Fruit fly (Drosophila melanogaster): ENCODE results near the gene Npl4.

The Npl4 gene

dm6 chr3R:25660985-25661530 is 36.6 kb upstream of the Npl4 start, which contains the start of gene Tnks (continued):
- TF ChIP-seq CG4318 (GFP tag; optimal IDR thresholded peaks at IDR 0.05) (no peak), CG3919 (GFP tag; optimal IDR thresholded peaks at IDR 0.05) (no peak), CG3032 (tag; optimal IDR thresholded peaks at IDR 0.05) (no peak), CG6854 (GFP tag; optimal IDR thresholded peaks at IDR 0.05) (peak; percentile 66), CG7368 (GFP tag; optimal IDR thresholded peaks at IDR 0.05) (no peak), Blimp-1 (GFP tag; optimal IDR thresholded peaks at IDR 0.05) (no peak), Sox14 (GFP tag; optimal IDR thresholded peaks at IDR 0.05) (no peak), CG11902 (GFP tag; optimal IDR thresholded peaks at IDR 0.05) (no peak), Smox (GFP tag; optimal IDR thresholded peaks at IDR 0.05) (no peak), ss (GFP tag; optimal IDR thresholded peaks at IDR 0.05) (no peak), CG6163 (GFP tag; IDR thresholded peaks at IDR 0.05) (peak; percentile 30; the same call in 1 of the 3 replicates), CG8632 (GFP tag; optimal IDR thresholded peaks at IDR 0.05) (no peak), Gug (GFP tag; IDR thresholded peaks at IDR 0.05) (no peak), Eip93F (GFP tag; optimal IDR thresholded peaks at IDR 0.05) (no peak), CG8319 (GFP tag; optimal IDR thresholded peaks at IDR 0.05) (no peak)

- TF ChIP-seq lz (GFP tag; optimal IDR thresholded peaks at IDR 0.05) = no peak
- 0 out of 3 replicates have a peak, but pooled peaks have one; percentile 18 for TF ChIP-seq eg (GFP tag; IDR thresholded peaks at IDR 0.05)
- peak; percentile 43 for TF ChIP-seq CG32006 (GFP tag; optimal IDR thresholded peaks at IDR 0.05)
- TF ChIP-seq CG8319 (GFP tag; optimal IDR thresholded peaks at IDR 0.05) = no peak
- peak; percentile 39; the same call in 1 of the 2 replicates for TF ChIP-seq CG15336 (GFP tag; IDR thresholded peaks at IDR 0.05)
- TF ChIP-seq Hr4 (GFP tag; optimal IDR thresholded peaks at IDR 0.05) = peak; percentile 8
- TF ChIP-seq fkh (GFP tag; optimal IDR thresholded peaks at IDR 0.05) = peak; percentile 59
- no peak for TF ChIP-seq Blimp-1 (GFP tag; optimal IDR thresholded peaks at IDR 0.05)
- no peak for TF ChIP-seq Hr38 (GFP tag; optimal IDR thresholded peaks at IDR 0.05)
These were observed 35.5 kb upstream of the Npl4 start for dm6 chr3R:25659857-25660417.

dm6 chr3R:25652066-25652720 is 27.7 kb upstream of the Npl4 start:
- peak; percentile 23; the same call in 1 of the 3 replicates for TF ChIP-seq eg (GFP tag; IDR thresholded peaks at IDR 0.05)
- TF ChIP-seq svp (GFP tag) = peak; percentile 64
- no peak for TF ChIP-seq Hr38 (GFP tag; optimal IDR thresholded peaks at IDR 0.05)
- peak; percentile 77 for TF ChIP-seq achi (GFP tag; optimal IDR thresholded peaks at IDR 0.05)
- TF ChIP-seq fd85E (GFP tag; optimal IDR thresholded peaks at IDR 0.05) = no peak
- TF ChIP-seq Eip93F (GFP tag; optimal IDR thresholded peaks at IDR 0.05) = no peak
- TF ChIP-seq CG4318 (GFP tag; optimal IDR thresholded peaks at IDR 0.05) = no peak
- no peak for TF ChIP-seq CG15336 (GFP tag; IDR thresholded peaks at IDR 0.05)
- no peak for TF ChIP-seq CG9139 (GFP tag; optimal IDR thresholded peaks at IDR 0.05)
- no peak for TF ChIP-seq CG3919 (GFP tag; optimal IDR thresholded peaks at IDR 0.05)
- TF ChIP-seq CG3032 (tag; optimal IDR thresholded peaks at IDR 0.05) = no peak

DNA sequence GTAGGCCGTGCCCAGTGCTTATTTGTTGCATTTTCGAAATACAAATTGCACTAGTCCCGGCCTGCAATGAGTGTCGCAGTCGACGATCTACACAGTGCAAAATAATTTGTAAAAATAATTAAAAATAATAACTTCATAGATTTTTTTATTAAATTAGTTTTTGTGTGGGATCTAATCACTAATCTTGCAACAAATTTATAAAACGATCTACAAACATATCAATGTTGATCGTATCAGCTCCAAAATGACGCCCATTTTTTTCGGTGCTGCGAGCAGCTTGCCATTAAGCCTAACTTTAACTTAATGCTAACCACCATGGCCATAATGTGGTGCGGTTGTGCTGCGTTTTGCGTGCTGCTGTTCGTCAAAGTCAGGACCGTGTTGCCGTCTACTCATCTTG is 27.0 kb upstream of the Npl4 start:
- TF ChIP-seq CG31627 (GFP tag; optimal IDR thresholded peaks at IDR 0.05) (no peak), fkh (GFP tag; optimal IDR thresholded peaks at IDR 0.05) (no peak), CG3919 (GFP tag; optimal IDR thresholded peaks at IDR 0.05) (peak; percentile 47), Hr38 (GFP tag; optimal IDR thresholded peaks at IDR 0.05) (no peak), esn (GFP tag; optimal IDR thresholded peaks at IDR 0.05) (peak; percentile 47), salr (GFP tag; optimal IDR thresholded peaks at IDR 0.05) (no peak), CG11294 (GFP tag; IDR thresholded peaks at IDR 0.05) (0 out of 2 replicates have a peak, but pooled peaks have one; percentile 11), CG32006 (GFP tag; optimal IDR thresholded peaks at IDR 0.05) (peak; percentile 65), Sox15 (GFP tag; optimal IDR thresholded peaks at IDR 0.05) (no peak), Ets96B (tag; optimal IDR thresholded peaks at IDR 0.05) (peak; percentile 45), CG3032 (tag; optimal IDR thresholded peaks at IDR 0.05) (peak; percentile 47), Sox102F (GFP tag; optimal IDR thresholded peaks at IDR 0.05) (peak; percentile 13), ss (GFP tag; optimal IDR thresholded peaks at IDR 0.05) (peak in 1 of 2 experiments; percentile 47), Gug (GFP tag; IDR thresholded peaks at IDR 0.05) (peak; percentile 13; the same call in 1 of the 2 replicates), spab (GFP tag; optimal IDR thresholded peaks at IDR 0.05) (peak; percentile 43), CG6163 (GFP tag; IDR thresholded peaks at IDR 0.05) (peak; percentile 71; the same call in 1 of the 3 replicates), Blimp-1 (GFP tag; optimal IDR thresholded peaks at IDR 0.05) (no peak), dac (GFP tag; optimal IDR thresholded peaks at IDR 0.05) (no peak), pdm3 (GFP tag; optimal IDR thresholded peaks at IDR 0.05) (peak; percentile 43), acj6 (GFP tag; optimal IDR thresholded peaks at IDR 0.05) (peak; percentile 44), dsx (GFP tag; optimal IDR thresholded peaks at IDR 0.05; ENCODE audit: poor library complexity, severe bottlenecking) (peak; percentile 50), CG9139 (GFP tag; optimal IDR thresholded peaks at IDR 0.05) (peak; percentile 22), Eip78C (GFP tag) (peak; percentile 79), CG6854 (GFP tag; optimal IDR thresholded peaks at IDR 0.05) (no peak), vri (GFP tag; optimal IDR thresholded peaks at IDR 0.05) (no peak), fd85E (GFP tag; optimal IDR thresholded peaks at IDR 0.05) (no peak), CG6792 (GFP tag; optimal IDR thresholded peaks at IDR 0.05) (peak; percentile 30)
